8 worm cellular contexts compared by ENCODE assay signal in the genomic region with DNA sequence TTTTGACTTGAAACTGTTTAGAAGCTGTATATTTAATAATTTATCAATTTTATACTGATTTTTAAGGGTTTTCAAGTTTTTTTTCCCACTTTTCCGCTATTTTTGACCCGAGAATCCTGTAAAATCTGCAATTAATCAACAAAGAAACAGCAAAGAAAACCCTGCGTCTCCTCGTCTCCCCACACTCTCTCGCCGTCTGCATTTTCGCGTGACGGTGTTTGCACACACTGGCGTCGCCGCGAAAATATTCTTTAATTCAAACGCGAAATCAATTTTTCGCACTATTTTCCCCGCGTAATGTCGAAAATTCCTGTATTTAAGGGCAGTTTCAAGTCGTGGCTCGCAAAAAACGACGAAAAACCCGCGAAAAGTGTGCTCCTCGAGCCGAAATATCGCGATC.
A peak's percentile ranks its signal among the peaks of the same experiment; 100 is the strongest.
TF ChIP-seq lines count a peak whose summit lies in the region.

rsa-2 (plus strand) TSS at position 221 of the 400 bp plus-strand sequence.

TF ChIP-seq in whole organism, L1 larva, 84 proteins besides CTCF, POLR2A, EP300 and RAD21 (continues in another document):
- TF ChIP-seq sptf-1 (tag; optimal IDR thresholded peaks at IDR 0.05; lab: Kevin White, UChicago) = no peak
- TF ChIP-seq unc-86 (tag; optimal IDR thresholded peaks at IDR 0.05; lab: Kevin White, UChicago) = peak; percentile 65
- no peak for TF ChIP-seq lir-3 (tag; optimal IDR thresholded peaks at IDR 0.05; lab: Kevin White, UChicago; ENCODE audit: poor library complexity)
- no peak for TF ChIP-seq alr-1 (tag; optimal IDR thresholded peaks at IDR 0.05; lab: Kevin White, UChicago; ENCODE audit: borderline replicate concordance)
- TF ChIP-seq ceh-8 (GFP tag; optimal IDR thresholded peaks at IDR 0.05; lab: Kevin White, UChicago) = no peak
- peak; percentile 55 for TF ChIP-seq xbp-1 (tag; optimal IDR thresholded peaks at IDR 0.05; lab: Kevin White, UChicago)
- peak; percentile 24 for TF ChIP-seq lin-15B (tag; optimal IDR thresholded peaks at IDR 0.05; lab: Kevin White, UChicago)
- TF ChIP-seq ztf-11 (tag; optimal IDR thresholded peaks at IDR 0.05; lab: Kevin White, UChicago) = peak in 1 of 2 experiments; percentile 41
- TF ChIP-seq sup-37 (GFP tag; optimal IDR thresholded peaks at IDR 0.05; lab: Kevin White, UChicago) = peak; percentile 27
- TF ChIP-seq vab-15 (tag; optimal IDR thresholded peaks at IDR 0.05; lab: Kevin White, UChicago) = peak; percentile 31

TF ChIP-seq in whole organism, L2 larva, 48 proteins besides CTCF, POLR2A, EP300 and RAD21 (continues in another document):
- no peak for TF ChIP-seq nhr-25 (tag; optimal IDR thresholded peaks at IDR 0.05; lab: Kevin White, UChicago)
- TF ChIP-seq alr-1 (tag; optimal IDR thresholded peaks at IDR 0.05; lab: Kevin White, UChicago) = no peak
- no peak for TF ChIP-seq unc-39 (tag; optimal IDR thresholded peaks at IDR 0.05; lab: Kevin White, UChicago)
- TF ChIP-seq sma-3 (GFP tag; optimal IDR thresholded peaks at IDR 0.05; lab: Kevin White, UChicago) = peak; percentile 23
- peak; percentile 26 for TF ChIP-seq lin-11 (tag; optimal IDR thresholded peaks at IDR 0.05; lab: Kevin White, UChicago)
- TF ChIP-seq ztf-4 (tag; optimal IDR thresholded peaks at IDR 0.05; lab: Kevin White, UChicago) = no peak
- no peak for TF ChIP-seq snpc-4 (tag; optimal IDR thresholded peaks at IDR 0.05; lab: Kevin White, UChicago)
- TF ChIP-seq blmp-1 (tag; optimal IDR thresholded peaks at IDR 0.05; lab: Kevin White, UChicago; ENCODE audit: insufficient read depth) = no peak
- no peak for TF ChIP-seq lin-39 (tag; optimal IDR thresholded peaks at IDR 0.05; lab: Kevin White, UChicago)
- TF ChIP-seq crh-2 (tag; optimal IDR thresholded peaks at IDR 0.05; lab: Kevin White, UChicago) = peak; percentile 20
- TF ChIP-seq dmd-4 (tag; optimal IDR thresholded peaks at IDR 0.05; lab: Kevin White, UChicago) = no peak

TF ChIP-seq in whole organism, L3 larva, 47 proteins besides CTCF, POLR2A, EP300 and RAD21 (continues in another document):
- TF ChIP-seq unc-62 (GFP tag; optimal IDR thresholded peaks at IDR 0.05; lab: Kevin White, UChicago) (no peak), pha-4 (tag; optimal IDR thresholded peaks at IDR 0.05; lab: Kevin White, UChicago) (peak; percentile 51), ceh-28 (tag; optimal IDR thresholded peaks at IDR 0.05; lab: Kevin White, UChicago) (peak; percentile 26), nhr-76 (tag; optimal IDR thresholded peaks at IDR 0.05; lab: Kevin White, UChicago) (no peak), R02D3.7 (tag; optimal IDR thresholded peaks at IDR 0.05; lab: Kevin White, UChicago) (no peak), hmg-11 (tag; optimal IDR thresholded peaks at IDR 0.05; lab: Kevin White, UChicago) (peak; percentile 86), ama-1 (optimal IDR thresholded peaks at IDR 0.05; lab: Kevin White, UChicago) (no peak), lin-15B (tag; optimal IDR thresholded peaks at IDR 0.05; lab: Kevin White, UChicago) (peak; percentile 26), ceh-16 (tag; optimal IDR thresholded peaks at IDR 0.05; lab: Kevin White, UChicago) (no peak), nhr-11 (tag; optimal IDR thresholded peaks at IDR 0.05; lab: Kevin White, UChicago) (no peak), jun-1 (tag; optimal IDR thresholded peaks at IDR 0.05; lab: Kevin White, UChicago) (no peak), lin-39 (tag; optimal IDR thresholded peaks at IDR 0.05; lab: Kevin White, UChicago) (peak; percentile 18)

TF ChIP-seq in whole organism, L4 larva, 104 proteins besides CTCF, POLR2A, EP300 and RAD21 (continues in another document):
- TF ChIP-seq ces-1 (GFP tag; optimal IDR thresholded peaks at IDR 0.05; lab: Kevin White, UChicago) (no peak), egl-27 (tag; optimal IDR thresholded peaks at IDR 0.05; lab: Kevin White, UChicago) (no peak), lin-39 (tag; optimal IDR thresholded peaks at IDR 0.05; lab: Kevin White, UChicago) (no peak), lin-38 (GFP tag; IDR thresholded peaks at IDR 0.05; lab: Robert Waterston, UW) (peak; percentile 64), daf-8 (GFP tag; IDR thresholded peaks at IDR 0.05; lab: Robert Waterston, UW) (no peak), snpc-4 (tag; optimal IDR thresholded peaks at IDR 0.05; lab: Kevin White, UChicago) (no peak), duxl-1 (tag; optimal IDR thresholded peaks at IDR 0.05; lab: Kevin White, UChicago; ENCODE audit: poor library complexity) (peak; percentile 32), unc-130 (GFP tag; optimal IDR thresholded peaks at IDR 0.05; lab: Kevin White, UChicago) (peak; percentile 22), lim-7 (GFP tag; IDR thresholded peaks at IDR 0.05; lab: Robert Waterston, UW) (no peak), zfp-3 (GFP tag; conservative IDR thresholded peaks at IDR 0.05; lab: Robert Waterston, UW) (0 out of 2 replicates have a peak, but pooled peaks have one; percentile 52), jun-1 (tag; optimal IDR thresholded peaks at IDR 0.05; lab: Kevin White, UChicago) (no peak)

TF ChIP-seq in whole organism, early embryonic, 17 proteins besides CTCF, POLR2A, EP300 and RAD21:
- TF ChIP-seq ama-1 (optimal IDR thresholded peaks at IDR 0.05; lab: Kevin White, UChicago) = no peak
- TF ChIP-seq pes-1 (GFP tag; IDR thresholded peaks at IDR 0.05; lab: Robert Waterston, UW) = no peak
- no peak for TF ChIP-seq B0310.2 (tag; optimal IDR thresholded peaks at IDR 0.05; lab: Kevin White, UChicago)
- TF ChIP-seq hnd-1 (tag; optimal IDR thresholded peaks at IDR 0.05; lab: Kevin White, UChicago) = no peak
- TF ChIP-seq ceh-36 (tag; optimal IDR thresholded peaks at IDR 0.05; lab: Kevin White, UChicago) = no peak
- no peak for TF ChIP-seq tra-4 (tag; optimal IDR thresholded peaks at IDR 0.05; lab: Kevin White, UChicago)
- no peak for TF ChIP-seq ets-7 (tag; optimal IDR thresholded peaks at IDR 0.05; lab: Kevin White, UChicago)
- no peak for TF ChIP-seq sea-1 (GFP tag; conservative IDR thresholded peaks at IDR 0.05; lab: Robert Waterston, UW)
- peak; percentile 52 for TF ChIP-seq F13C5.2 (tag; optimal IDR thresholded peaks at IDR 0.05; lab: Kevin White, UChicago)
TF ChIP-seq in whole organism, early embryonic: peak in this region for 1.

TF ChIP-seq in whole organism, late embryonic, 69 proteins besides CTCF, POLR2A, EP300 and RAD21:
- TF ChIP-seq elt-2 (tag; optimal IDR thresholded peaks at IDR 0.05; lab: Kevin White, UChicago) (peak; percentile 34), unc-55 (GFP tag; optimal IDR thresholded peaks at IDR 0.05; lab: Kevin White, UChicago) (no peak), lim-6 (tag; optimal IDR thresholded peaks at IDR 0.05; lab: Kevin White, UChicago) (no peak), nfya-1 (tag; optimal IDR thresholded peaks at IDR 0.05; lab: Kevin White, UChicago) (peak; percentile 24), mec-3 (tag; optimal IDR thresholded peaks at IDR 0.05; lab: Kevin White, UChicago; ENCODE audit: borderline replicate concordance) (no peak), pax-1 (tag; optimal IDR thresholded peaks at IDR 0.05; lab: Kevin White, UChicago) (no peak), K02D7.2 (tag; optimal IDR thresholded peaks at IDR 0.05; lab: Kevin White, UChicago) (no peak), ceh-9 (tag; optimal IDR thresholded peaks at IDR 0.05; lab: Kevin White, UChicago) (no peak), tbx-2 (tag; optimal IDR thresholded peaks at IDR 0.05; lab: Kevin White, UChicago) (peak; percentile 21), odd-2 (tag; optimal IDR thresholded peaks at IDR 0.05; lab: Kevin White, UChicago) (no peak), ceh-30 (tag; optimal IDR thresholded peaks at IDR 0.05; lab: Kevin White, UChicago) (peak; percentile 20), nhr-11 (tag; optimal IDR thresholded peaks at IDR 0.05; lab: Kevin White, UChicago) (no peak), ceh-45 (GFP tag; IDR thresholded peaks at IDR 0.05; lab: Robert Waterston, UW) (no peak)

TF ChIP-seq in whole organism, mixed stage, embryonic, 35 proteins besides CTCF, POLR2A, EP300 and RAD21:
- peak; percentile 2 for TF ChIP-seq drap-1 (GFP tag; optimal IDR thresholded peaks at IDR 0.05; lab: Kevin White, UChicago)
- TF ChIP-seq unc-120 (tag; optimal IDR thresholded peaks at IDR 0.05; lab: Kevin White, UChicago; ENCODE audit: poor library complexity, severe bottlenecking) = no peak
- peak; percentile 21 for TF ChIP-seq lsy-2 (tag; optimal IDR thresholded peaks at IDR 0.05; lab: Kevin White, UChicago)
- TF ChIP-seq bed-3 (GFP tag; optimal IDR thresholded peaks at IDR 0.05; lab: Kevin White, UChicago) = no peak
- peak; percentile 71 for TF ChIP-seq ceh-83 (GFP tag; optimal IDR thresholded peaks at IDR 0.05; lab: Kevin White, UChicago)
- TF ChIP-seq blmp-1 (tag; optimal IDR thresholded peaks at IDR 0.05; lab: Kevin White, UChicago) = no peak
- no peak for TF ChIP-seq snpc-4 (tag; optimal IDR thresholded peaks at IDR 0.05; lab: Kevin White, UChicago)
- no peak for TF ChIP-seq unc-62 (GFP tag; optimal IDR thresholded peaks at IDR 0.05; lab: Kevin White, UChicago)
- peak; percentile 45 for TF ChIP-seq mep-1 (tag; optimal IDR thresholded peaks at IDR 0.05; lab: Kevin White, UChicago)
- TF ChIP-seq tbx-8 (GFP tag; optimal IDR thresholded peaks at IDR 0.05; lab: Kevin White, UChicago) = no peak
- peak; percentile 45 for TF ChIP-seq sptf-1 (tag; optimal IDR thresholded peaks at IDR 0.05; lab: Kevin White, UChicago)
- TF ChIP-seq ces-1 (GFP tag; optimal IDR thresholded peaks at IDR 0.05; lab: Kevin White, UChicago) = peak; percentile 46
- TF ChIP-seq lin-13 (tag; optimal IDR thresholded peaks at IDR 0.05; lab: Kevin White, UChicago) = peak; percentile 26
- no peak for TF ChIP-seq M03D4.4 (tag; optimal IDR thresholded peaks at IDR 0.05; lab: Kevin White, UChicago)

TF ChIP-seq in whole organism, young adult, 124 proteins besides CTCF, POLR2A, EP300 and RAD21 (continues in another document):
- no peak for TF ChIP-seq Y79H2A.3 (GFP tag; conservative IDR thresholded peaks at IDR 0.05; lab: Robert Waterston, UW)
- no peak for TF ChIP-seq F55B11.4 (tag; optimal IDR thresholded peaks at IDR 0.05; lab: Kevin White, UChicago; ENCODE audit: borderline replicate concordance, insufficient read depth)
- peak; percentile 7 for TF ChIP-seq snpc-4 (GFP tag; optimal IDR thresholded peaks at IDR 0.05; lab: Kevin White, UChicago)
- peak in 3 of 4 experiments; percentile 18 to 53 (median 44) for TF ChIP-seq snpc-4 (tag; optimal IDR thresholded peaks at IDR 0.05; lab: Kevin White, UChicago)
- no peak for TF ChIP-seq ccch-3 (GFP tag; optimal IDR thresholded peaks at IDR 0.05; lab: Kevin White, UChicago)
- TF ChIP-seq fkh-3 (tag; optimal IDR thresholded peaks at IDR 0.05; lab: Kevin White, UChicago) = no peak
- no peak for TF ChIP-seq athp-1 (tag; optimal IDR thresholded peaks at IDR 0.05; lab: Kevin White, UChicago)
- TF ChIP-seq repo-1 (tag; optimal IDR thresholded peaks at IDR 0.05; lab: Kevin White, UChicago) = no peak
- TF ChIP-seq F49E8.2 (tag; optimal IDR thresholded peaks at IDR 0.05; lab: Kevin White, UChicago; ENCODE audit: insufficient read depth) = peak; percentile 16
- TF ChIP-seq ceh-100 (GFP tag; IDR thresholded peaks at IDR 0.05; lab: Robert Waterston, UW) = peak; percentile 51; the same call in 1 of the 2 replicates
- no peak for TF ChIP-seq hlh-26 (GFP tag; conservative IDR thresholded peaks at IDR 0.05; lab: Robert Waterston, UW)
- TF ChIP-seq hlh-12 (tag; optimal IDR thresholded peaks at IDR 0.05; lab: Kevin White, UChicago) = no peak
- peak; percentile 64 for TF ChIP-seq B0019.2 (GFP tag; conservative IDR thresholded peaks at IDR 0.05; lab: Robert Waterston, UW)
- TF ChIP-seq ceh-40 (GFP tag; IDR thresholded peaks at IDR 0.05; lab: Robert Waterston, UW) = no peak
- TF ChIP-seq ceh-91 (GFP tag; IDR thresholded peaks at IDR 0.05; lab: Robert Waterston, UW) = peak; percentile 73
